Fruit fly (Drosophila melanogaster) whole organism, embryonic: ENCODE measurements around the gene fend.

Experiments used
- Atf-2 ChIP-seq: fragments of 200-800 bp; sonication (Bioruptor generic); optimal IDR thresholded peaks from 2 replicates; lab custom pipeline; 2016; ENCODE audit warnings: missing biosample characterization, missing genetic modification characterization
- CG10209 ChIP-seq: fragments of 200-800 bp; sonication (Bioruptor generic); optimal IDR thresholded peaks from 3 replicates; lab custom pipeline; 2017; ENCODE audit warnings: missing biosample characterization, mild to moderate bottlenecking, missing genetic modification characterization, missing genetic modification reagents
- CG11504 ChIP-seq: fragments of 200-800 bp; sonication (Bioruptor generic); optimal IDR thresholded peaks from 3 replicates; lab custom pipeline; 2019; ENCODE audit warnings: missing biosample characterization, mild to moderate bottlenecking, missing genetic modification characterization, moderate library complexity
- CG11696 ChIP-seq: fragments of 200-800 bp; sonication (Bioruptor generic); IDR thresholded peaks from 2 replicates; pipeline ENCODE4 v1.3.6; 2022; ENCODE audit warnings: missing biosample characterization, missing genetic modification characterization
- CG12071 ChIP-seq: fragments of 200-800 bp; sonication (Bioruptor generic); optimal IDR thresholded peaks from 3 replicates; lab custom pipeline; 2018; ENCODE audit warnings: missing biosample characterization, mild to moderate bottlenecking, missing genetic modification characterization
- CG1233 ChIP-seq: fragments of 200-800 bp; sonication (Bioruptor generic); optimal IDR thresholded peaks from 4 replicates; lab custom pipeline; 2018; ENCODE audit warnings: missing biosample characterization, mild to moderate bottlenecking, missing genetic modification characterization
- CG14667 ChIP-seq: fragments of 200-800 bp; sonication (Bioruptor generic); IDR thresholded peaks from 2 replicates; pipeline ENCODE4 v1.3.6; 2022; ENCODE audit warnings: missing biosample characterization, missing genetic modification characterization
- CG14710 ChIP-seq: fragments of 200-800 bp; sonication (Bioruptor generic); optimal IDR thresholded peaks from 3 replicates; lab custom pipeline; 2019; ENCODE audit warnings: missing biosample characterization, mild to moderate bottlenecking, missing genetic modification characterization, moderate library complexity
- CG14965 ChIP-seq: fragments of 200-800 bp; sonication (Bioruptor generic); optimal IDR thresholded peaks from 2 replicates; lab custom pipeline; 2016; ENCODE audit warnings: missing biosample characterization, missing genetic modification characterization, borderline replicate concordance
- CG15696 ChIP-seq: fragments of 200-800 bp; sonication (Bioruptor generic); optimal IDR thresholded peaks from 2 replicates; lab custom pipeline; 2019; ENCODE audit warnings: missing biosample characterization, mild to moderate bottlenecking, missing genetic modification characterization, moderate library complexity
- CG17359 ChIP-seq: fragments of 200-800 bp; sonication (Bioruptor generic); optimal IDR thresholded peaks from 3 replicates; lab custom pipeline; 2018; ENCODE audit warnings: missing biosample characterization, mild to moderate bottlenecking, missing genetic modification characterization, moderate library complexity
- CG17829 ChIP-seq: fragments of 200-800 bp; optimal IDR thresholded peaks from 2 replicates; lab custom pipeline; 2019; ENCODE audit warnings: missing biosample characterization, mild to moderate bottlenecking, missing genetic modification characterization, moderate library complexity
- CG18599 ChIP-seq: fragments of 200-800 bp; sonication (Bioruptor generic); optimal IDR thresholded peaks from 3 replicates; lab custom pipeline; 2017; ENCODE audit warnings: missing biosample characterization, missing genetic modification characterization, mild to moderate bottlenecking, moderate library complexity, missing genetic modification reagents
- CG33213 ChIP-seq: fragments of 200-800 bp; sonication (Bioruptor generic); optimal IDR thresholded peaks from 3 replicates; lab custom pipeline; 2016; ENCODE audit warnings: missing biosample characterization, missing genetic modification characterization
- CG4820 ChIP-seq: fragments of 200-800 bp; sonication (Bioruptor generic); optimal IDR thresholded peaks from 3 replicates; lab custom pipeline; 2016; ENCODE audit warnings: missing biosample characterization, missing genetic modification characterization
- CG9932 ChIP-seq: fragments of 200-800 bp; sonication (Bioruptor generic); IDR thresholded peaks from 2 replicates; pipeline ENCODE4 v1.3.6; 2022; ENCODE audit warnings: missing biosample characterization, missing genetic modification characterization
- Camta ChIP-seq: fragments of 200-800 bp; sonication (Bioruptor generic); optimal IDR thresholded peaks from 2 replicates; lab custom pipeline; 2016; ENCODE audit warnings: missing biosample characterization, missing genetic modification characterization
- D ChIP-seq, 2 experiments: fragments of 200-800 bp in 1 of 2; fragments of >200 bp in 1 of 2; sonication (Bioruptor generic) in 1 of 2; optimal IDR thresholded peaks; 2 replicates in 1 of 2; 3 replicates in 1 of 2; lab custom pipeline; 2017; ENCODE audit warnings: mild to moderate bottlenecking in 1 of 2, missing biosample characterization in 1 of 2, missing genetic modification characterization in 1 of 2, missing genetic modification reagents in 1 of 2
- Eip74EF ChIP-seq, 2 experiments: fragments of 200-800 bp in 1 of 2; fragments of >200 bp in 1 of 2; sonication (Bioruptor generic) in 1 of 2; optimal IDR thresholded peaks; 2 replicates each; lab custom pipeline; 2017 to 2019; ENCODE audit warnings: missing biosample characterization in 2 of 2, missing genetic modification characterization in 2 of 2, mild to moderate bottlenecking in 1 of 2, moderate library complexity in 1 of 2
- Fer3 ChIP-seq: fragments of 200-800 bp; sonication (Bioruptor generic); optimal IDR thresholded peaks from 2 replicates; lab custom pipeline; 2018; ENCODE audit warnings: missing biosample characterization, mild to moderate bottlenecking, missing genetic modification characterization, moderate library complexity
- HLH3B ChIP-seq: fragments of 200-800 bp; sonication (Bioruptor generic); IDR thresholded peaks from 2 replicates; pipeline ENCODE4 v1.3.6; 2022; ENCODE audit warnings: missing biosample characterization, missing genetic modification characterization
- NC2α ChIP-seq: fragments of 200-800 bp; sonication (Bioruptor generic); optimal IDR thresholded peaks from 2 replicates; lab custom pipeline; 2016; ENCODE audit warnings: missing biosample characterization, missing genetic modification characterization
- Opbp ChIP-seq: fragments of 200-800 bp; sonication (Bioruptor generic); IDR thresholded peaks from 3 replicates; pipeline ENCODE4 v1.3.6; 2022; ENCODE audit warnings: missing biosample characterization, missing genetic modification characterization; ENCODE audit not compliant: partially characterized antibody
- Six4 ChIP-seq: fragments of 200-800 bp; sonication (Bioruptor generic); optimal IDR thresholded peaks from 2 replicates; lab custom pipeline; 2016; ENCODE audit warnings: missing biosample characterization, missing genetic modification characterization
- abd-A ChIP-seq: fragments of 200-800 bp; sonication (Bioruptor generic); optimal IDR thresholded peaks from 3 replicates; lab custom pipeline; 2019; ENCODE audit warnings: missing biosample characterization, mild to moderate bottlenecking, missing genetic modification characterization, moderate library complexity
- bcd ChIP-seq: fragments of 200-800 bp; sonication (Bioruptor generic); optimal IDR thresholded peaks from 2 replicates; lab custom pipeline; 2017; ENCODE audit warnings: missing biosample characterization, mild to moderate bottlenecking, missing genetic modification characterization
- cg ChIP-seq: fragments of 200-800 bp; sonication (Bioruptor generic); optimal IDR thresholded peaks from 3 replicates; lab custom pipeline; 2019; ENCODE audit warnings: missing biosample characterization, mild to moderate bottlenecking, missing genetic modification characterization, moderate library complexity
- chinmo ChIP-seq: fragments of 200-800 bp; sonication (Bioruptor generic); IDR thresholded peaks from 4 replicates; pipeline ENCODE4 v1.3.6; 2022; ENCODE audit warnings: missing biosample characterization, missing genetic modification characterization; ENCODE audit not compliant: partially characterized antibody
- disco-r ChIP-seq: fragments of 200-800 bp; sonication (Bioruptor generic); optimal IDR thresholded peaks from 2 replicates; lab custom pipeline; 2016; ENCODE audit warnings: missing biosample characterization, missing genetic modification characterization
- esg ChIP-seq: fragments of 200-800 bp; sonication (Bioruptor generic); conservative IDR thresholded peaks from 2 replicates; pipeline ENCODE4 v1.3.6; 2022; ENCODE audit warnings: missing biosample characterization, missing genetic modification characterization
- fd102C ChIP-seq: fragments of 200-800 bp; sonication (Bioruptor generic); optimal IDR thresholded peaks from 2 replicates; lab custom pipeline; 2018; ENCODE audit warnings: missing biosample characterization, mild to moderate bottlenecking, missing genetic modification characterization, moderate library complexity
- fd64A ChIP-seq: fragments of 200-800 bp; sonication (Bioruptor generic); optimal IDR thresholded peaks from 3 replicates; lab custom pipeline; 2018; ENCODE audit warnings: missing biosample characterization, mild to moderate bottlenecking, missing genetic modification characterization
- gfzf ChIP-seq: fragments of 200-800 bp; sonication (Bioruptor generic); optimal IDR thresholded peaks from 2 replicates; lab custom pipeline; 2016; ENCODE audit warnings: missing biosample characterization, mild to moderate bottlenecking, missing genetic modification characterization, moderate library complexity
- kah ChIP-seq: fragments of 200-800 bp; sonication (Bioruptor generic); optimal IDR thresholded peaks from 2 replicates; lab custom pipeline; 2018; ENCODE audit warnings: missing biosample characterization, mild to moderate bottlenecking, missing genetic modification characterization
- lilli ChIP-seq: fragments of 200-800 bp; sonication (Bioruptor generic); optimal IDR thresholded peaks from 3 replicates; lab custom pipeline; 2016; ENCODE audit warnings: missing biosample characterization, missing genetic modification characterization
- lmd ChIP-seq: fragments of 200-800 bp; sonication (Bioruptor generic); IDR thresholded peaks from 2 replicates; pipeline ENCODE4 v1.3.6; 2022; ENCODE audit warnings: missing biosample characterization, missing genetic modification characterization
- nau ChIP-seq: fragments of 200-800 bp; sonication (Bioruptor generic); optimal IDR thresholded peaks from 3 replicates; lab custom pipeline; 2017; ENCODE audit warnings: missing biosample characterization, mild to moderate bottlenecking, missing genetic modification characterization, missing genetic modification reagents
- phol ChIP-seq: fragments of 200-800 bp; sonication (Bioruptor generic); optimal IDR thresholded peaks from 3 replicates; lab custom pipeline; 2018; ENCODE audit warnings: missing biosample characterization, mild to moderate bottlenecking, missing genetic modification characterization, moderate library complexity
- prd ChIP-seq, 3 experiments: fragments of >200 bp in 2 of 3; fragments of 200-800 bp in 1 of 3; sonication (Bioruptor generic) in 1 of 3; optimal IDR thresholded peaks in 2 of 3; IDR thresholded peaks in 1 of 3; 2 replicates in 2 of 3; 3 replicates in 1 of 3; pipeline versions ENCODE4 v1.3.6 to Lab custom; 2017 to 2022; ENCODE audit warnings: missing biosample characterization in 1 of 3, missing genetic modification characterization in 1 of 3
- ranshi ChIP-seq: fragments of 200-800 bp; sonication (Bioruptor generic); IDR thresholded peaks from 2 replicates; pipeline ENCODE4 v1.3.6; 2022; ENCODE audit warnings: missing biosample characterization, missing genetic modification characterization
- salm ChIP-seq: fragments of 200-800 bp; sonication (Bioruptor generic); optimal IDR thresholded peaks from 2 replicates; lab custom pipeline; 2018; ENCODE audit warnings: missing biosample characterization, mild to moderate bottlenecking, missing genetic modification characterization
- schlank ChIP-seq: fragments of 200-800 bp; sonication (Bioruptor generic); optimal IDR thresholded peaks from 2 replicates; lab custom pipeline; 2018; ENCODE audit warnings: missing biosample characterization, mild to moderate bottlenecking, missing genetic modification characterization
- scrt ChIP-seq: fragments of 200-800 bp; sonication (Bioruptor generic); optimal IDR thresholded peaks from 2 replicates; lab custom pipeline; 2018; ENCODE audit warnings: missing biosample characterization, mild to moderate bottlenecking, missing genetic modification characterization, moderate library complexity
- sens ChIP-seq: fragments of 200-800 bp; sonication (Bioruptor generic); peaks from one replicate; lab custom pipeline; 2016; ENCODE audit warnings: missing biosample characterization, missing genetic modification characterization
- sim ChIP-seq: fragments of 200-800 bp; sonication (Bioruptor generic); IDR thresholded peaks from 2 replicates; pipeline ENCODE4 v1.3.6; 2022; ENCODE audit warnings: missing biosample characterization, missing genetic modification characterization
- so ChIP-seq: fragments of 200-800 bp; sonication (Bioruptor generic); IDR thresholded peaks from 3 replicates; pipeline ENCODE4 v1.3.6; 2022; ENCODE audit warnings: missing biosample characterization, missing genetic modification characterization
- tup ChIP-seq: fragments of 200-800 bp; sonication (Bioruptor generic); optimal IDR thresholded peaks from 2 replicates; lab custom pipeline; 2016; ENCODE audit warnings: missing biosample characterization, mild to moderate bottlenecking, missing genetic modification characterization, moderate library complexity

Gene fend

DNA sequence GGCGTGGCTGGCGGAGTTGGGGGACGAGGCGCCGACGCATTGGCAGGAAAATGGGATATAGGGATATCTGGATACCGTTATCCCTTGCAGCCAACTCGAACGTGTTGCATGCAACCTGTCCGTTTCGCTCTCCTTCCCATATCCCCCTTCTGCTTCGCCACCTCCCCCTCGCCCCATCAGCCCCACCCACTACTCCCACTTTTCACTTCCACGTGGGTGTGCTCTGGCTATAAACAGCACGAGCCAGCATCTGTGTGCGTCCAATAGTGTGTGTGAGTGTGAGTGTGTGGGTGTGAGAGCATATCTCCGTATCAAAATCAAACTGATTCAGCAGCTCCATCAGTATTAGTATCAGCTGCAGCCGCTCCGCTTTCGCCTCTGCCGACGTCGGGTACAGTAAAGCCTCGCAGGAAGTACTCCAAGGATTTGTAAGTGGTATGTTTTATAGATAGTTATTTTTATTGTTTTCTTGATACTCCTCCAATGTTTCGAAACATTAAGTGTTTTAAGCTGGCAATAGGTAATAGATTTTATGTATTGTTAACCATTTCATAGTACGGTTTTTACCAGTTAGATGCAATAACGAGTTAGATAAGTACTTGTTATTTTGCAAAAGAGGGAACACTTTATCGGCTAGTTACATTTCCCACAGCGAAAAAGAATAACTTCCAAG is 15.8 kb downstream of the fend start (continued):
- TF ChIP-seq Six4 (GFP tag; lab: Kevin White, UChicago) (peak; percentile 15), tup (no peak), CG14667 (GFP tag; lab: Robert Waterston, UW) (peak; percentile 30; the same call in 1 of the 2 replicates), Opbp (GFP tag; lab: Robert Waterston, UW) (no peak), so (peak; percentile 32; the same call in 1 of the 3 replicates), CG1233 (peak; percentile 21), fd64A (GFP tag; lab: Kevin White, UChicago) (peak; percentile 10), CG4820 (GFP tag; lab: Kevin White, UChicago) (peak; percentile 36), lilli (GFP tag; lab: Kevin White, UChicago) (peak; percentile 32), CG10209 (GFP tag; lab: Kevin White, UChicago) (peak; percentile 2), HLH3B (0 out of 2 replicates have a peak, but pooled peaks have one; percentile 48), esg (GFP tag; lab: Robert Waterston, UW) (0 out of 2 replicates have a peak, but pooled peaks have one; percentile 9), kah (GFP tag; lab: Kevin White, UChicago) (peak; percentile 3), Camta (GFP tag; lab: Kevin White, UChicago) (peak; percentile 38), phol (tag; lab: Kevin White, UChicago) (peak; percentile 70), fd102C (GFP tag; lab: Kevin White, UChicago) (no peak), CG14710 (tag; lab: Kevin White, UChicago) (peak; percentile 47), Eip74EF (GFP tag; optimal IDR thresholded peaks at IDR 0.05; lab: Kevin White, UChicago) (peak in 1 of 2 experiments; percentile 74), CG18599 (GFP tag; lab: Kevin White, UChicago) (peak; percentile 65), salm (tag; lab: Kevin White, UChicago) (no peak), sim (no peak), D (optimal IDR thresholded peaks at IDR 0.05; lab: Kevin White, UChicago) (no peak), D (GFP tag; optimal IDR thresholded peaks at IDR 0.05; lab: Kevin White, UChicago) (peak; percentile 59), abd-A (tag; lab: Kevin White, UChicago) (peak; percentile 72), CG12071 (GFP tag; lab: Kevin White, UChicago) (no peak), CG11504 (peak; percentile 71), chinmo (0 out of 4 replicates have a peak, but pooled peaks have one; percentile 49), ranshi (GFP tag; lab: Robert Waterston, UW) (0 out of 2 replicates have a peak, but pooled peaks have one; percentile 13), Atf-2 (no peak), CG17829 (tag; lab: Kevin White, UChicago) (peak; percentile 22), NC2α (GFP tag; lab: Kevin White, UChicago) (no peak), bcd (GFP tag; lab: Kevin White, UChicago) (peak; percentile 47), nau (peak; percentile 49), disco-r (no peak), Fer3 (tag; lab: Kevin White, UChicago) (peak; percentile 33), lmd (GFP tag; lab: Robert Waterston, UW) (peak; percentile 57), gfzf (GFP tag; lab: Kevin White, UChicago) (no peak), sens (GFP tag; lab: Kevin White, UChicago) (peak; percentile 90), cg (GFP tag; lab: Kevin White, UChicago) (peak; percentile 59), prd (optimal IDR thresholded peaks at IDR 0.05; lab: Kevin White, UChicago) (no peak), prd (GFP tag; IDR thresholded peaks at IDR 0.05; lab: Robert Waterston, UW) (peak; percentile 27; the same call in 2 of the 3 replicates), CG33213 (GFP tag; lab: Kevin White, UChicago) (no peak), schlank (tag; lab: Kevin White, UChicago) (no peak), CG17359 (tag; lab: Kevin White, UChicago) (peak; percentile 53), CG15696 (tag; lab: Kevin White, UChicago) (peak; percentile 5), CG14965 (no peak), CG9932 (no peak), scrt (GFP tag; lab: Kevin White, UChicago) (peak; percentile 12), CG11696 (GFP tag; lab: Robert Waterston, UW) (no peak)
